Worm (Caenorhabditis elegans) whole organism, early embryonic: ENCODE results near the gene tat-1.

Experiments used
- B0310.2 ChIP-seq: sonication (generic microtip); optimal IDR thresholded peaks from 2 replicates; lab custom pipeline; 2016; ENCODE audit warnings: mild to moderate bottlenecking, missing genetic modification characterization, missing compliant biosample characterization
- F13C5.2 ChIP-seq: sonication (generic microtip); optimal IDR thresholded peaks from 2 replicates; lab custom pipeline; 2017; ENCODE audit warnings: mild to moderate bottlenecking, missing genetic modification characterization, inconsistent platforms, missing compliant biosample characterization
- aly-1 ChIP-seq: sonication (generic microtip); optimal IDR thresholded peaks from 2 replicates; lab custom pipeline; 2016; ENCODE audit warnings: missing genetic modification characterization, missing compliant biosample characterization
- ama-1 ChIP-seq: fragments of 150-350 bp; optimal IDR thresholded peaks from 2 replicates; lab custom pipeline; 2014
- ceh-13 ChIP-seq: fragments of 200-800 bp; sonication (Bioruptor generic); optimal IDR thresholded peaks from 2 replicates; lab custom pipeline; 2018; ENCODE audit warnings: mild to moderate bottlenecking, missing genetic modification characterization, missing compliant biosample characterization
- ceh-36 ChIP-seq: sonication (generic microtip); optimal IDR thresholded peaks from 2 replicates; lab custom pipeline; 2016; ENCODE audit warnings: missing genetic modification characterization, inconsistent platforms, missing compliant biosample characterization
- ets-7 ChIP-seq: sonication (generic microtip); optimal IDR thresholded peaks from 2 replicates; lab custom pipeline; 2016; ENCODE audit warnings: missing genotype, missing genetic modification characterization, missing compliant biosample characterization
- flt-1 ChIP-seq: fragments of 200-800 bp; sonication (Bioruptor generic); IDR thresholded peaks from 2 replicates; pipeline ENCODE4 v1.3.6; 2022; ENCODE audit warnings: missing genetic modification characterization, missing compliant biosample characterization
- hmbx-1 ChIP-seq: sonication (generic microtip); optimal IDR thresholded peaks from 2 replicates; lab custom pipeline; 2016; ENCODE audit warnings: mild to moderate bottlenecking, missing genetic modification characterization, missing compliant biosample characterization
- hmg-4 ChIP-seq: fragments of 200-800 bp; sonication (Bioruptor generic); optimal IDR thresholded peaks from 2 replicates; lab custom pipeline; 2018; ENCODE audit warnings: mild to moderate bottlenecking, missing genetic modification characterization, missing compliant biosample characterization
- hnd-1 ChIP-seq: sonication (generic microtip); optimal IDR thresholded peaks from 2 replicates; lab custom pipeline; 2016; ENCODE audit warnings: missing genetic modification characterization, missing compliant biosample characterization
- pes-1 ChIP-seq: fragments of 200-800 bp; sonication (Bioruptor generic); IDR thresholded peaks from 2 replicates; pipeline ENCODE4 v1.3.6; 2022; ENCODE audit warnings: missing genetic modification reagents, missing genetic modification characterization, missing compliant biosample characterization
- scrt-1 ChIP-seq: fragments of 200-800 bp; sonication (Bioruptor generic); IDR thresholded peaks from 2 replicates; pipeline ENCODE4 v1.3.6; 2022; ENCODE audit warnings: missing genetic modification characterization, missing compliant biosample characterization
- sea-1 ChIP-seq: fragments of 200-800 bp; sonication (Bioruptor generic); conservative IDR thresholded peaks from 2 replicates; pipeline ENCODE4 v1.3.6; 2022; ENCODE audit warnings: missing genetic modification characterization, missing compliant biosample characterization
- tbx-11 ChIP-seq: fragments of 200-800 bp; sonication (Bioruptor generic); IDR thresholded peaks from 2 replicates; pipeline ENCODE4 v1.3.6; 2022; ENCODE audit warnings: missing genetic modification characterization, missing compliant biosample characterization
- tbx-37 ChIP-seq: fragments of 200-800 bp; sonication (Bioruptor generic); conservative IDR thresholded peaks from 2 replicates; pipeline ENCODE4 v1.3.6; 2022; ENCODE audit warnings: missing genetic modification reagents, missing genetic modification characterization, missing compliant biosample characterization
- tra-4 ChIP-seq: sonication (generic microtip); optimal IDR thresholded peaks from 2 replicates; lab custom pipeline; 2017; ENCODE audit warnings: missing genetic modification characterization, missing compliant biosample characterization

Gene tat-1

DNA sequence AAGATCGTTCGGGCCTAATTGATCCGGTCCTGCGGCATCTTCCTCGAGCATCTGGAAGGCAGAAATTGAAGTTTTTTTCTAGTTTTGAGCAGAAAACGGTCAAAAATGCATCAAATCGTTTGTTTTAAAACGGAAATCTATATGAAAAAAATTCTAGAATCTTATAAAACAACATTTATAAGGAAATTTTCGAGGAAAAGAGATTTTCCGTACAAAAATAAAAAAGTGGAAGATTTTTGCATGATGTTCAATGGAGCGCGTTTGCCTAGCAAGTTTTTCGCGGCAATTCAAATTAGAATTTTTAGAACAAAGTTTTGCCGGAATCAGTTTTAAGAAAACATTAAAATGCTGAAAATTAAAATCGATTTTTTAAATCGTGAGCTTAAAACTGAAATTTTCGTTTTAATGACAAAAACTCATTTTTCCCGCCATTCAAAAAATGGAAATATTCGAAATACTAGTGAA lies 44.3 kb downstream of the tat-1 start, which contains the start of gene pph-4.2:
Gene pph-4.2 (minus strand): TSS at position 51 of the 465 bp plus-strand sequence.
- TF ChIP-seq ceh-13 (GFP tag; lab: Kevin White, UChicago) (no peak), ceh-36 (tag; lab: Kevin White, UChicago) (no peak), sea-1 (GFP tag; lab: Robert Waterston, UW) (no peak), aly-1 (no peak), ets-7 (no peak), tbx-11 (no peak), hmbx-1 (no peak), tra-4 (tag; lab: Kevin White, UChicago) (no peak), flt-1 (GFP tag; lab: Robert Waterston, UW) (no peak), hmg-4 (GFP tag; lab: Kevin White, UChicago) (no peak), F13C5.2 (tag; lab: Kevin White, UChicago) (no peak), tbx-37 (no peak), scrt-1 (no peak), pes-1 (GFP tag; lab: Robert Waterston, UW) (no peak), hnd-1 (tag; lab: Kevin White, UChicago) (no peak), ama-1 (no peak), B0310.2 (no peak)

DNA sequence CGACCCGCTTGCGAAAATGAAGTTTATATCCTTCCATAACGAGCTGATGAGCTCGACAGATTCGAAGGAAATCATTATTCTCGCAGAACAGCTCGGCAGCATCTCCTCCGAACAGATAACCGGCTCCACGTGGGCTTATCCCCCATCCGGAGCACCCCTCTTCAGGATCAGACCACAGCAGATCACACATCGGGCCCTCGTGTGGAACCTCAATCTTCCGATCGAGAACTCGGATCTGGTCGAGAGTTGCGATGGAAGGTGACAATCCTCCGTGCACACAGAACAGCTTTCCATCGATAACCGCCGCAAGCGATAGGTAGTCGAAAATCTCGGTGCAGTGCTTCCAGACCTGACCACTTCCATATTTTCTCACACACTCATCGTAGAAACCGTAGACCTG lies 45.9 kb downstream of the tat-1 start:
- TF ChIP-seq scrt-1, result no peak
- no peak for TF ChIP-seq ceh-36 (tag; lab: Kevin White, UChicago)
- TF ChIP-seq pes-1 (GFP tag; lab: Robert Waterston, UW), result no peak
- TF ChIP-seq tbx-37, result no peak

DNA sequence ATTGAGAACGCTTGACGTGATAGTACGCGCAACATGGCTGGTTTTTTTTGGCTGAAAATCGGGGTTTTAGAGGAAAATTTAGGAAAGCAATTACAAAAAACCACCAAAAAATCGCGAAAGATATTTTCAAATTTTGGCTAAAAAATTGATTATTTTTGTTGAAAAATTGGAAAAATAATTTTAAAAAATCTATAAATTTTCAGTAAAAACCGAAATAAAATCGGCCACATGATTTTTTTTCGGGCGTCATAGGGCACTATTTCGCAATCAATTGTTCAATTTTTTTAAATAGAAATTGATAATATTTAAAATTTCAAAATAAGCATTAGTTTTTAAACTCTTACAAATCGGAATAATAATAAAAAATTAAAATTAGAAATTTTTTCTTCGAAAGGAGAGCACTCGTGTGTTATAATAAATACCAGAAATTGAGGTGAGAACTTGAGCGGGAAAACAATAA lies 47.7 kb downstream of the tat-1 start, which contains the start of gene glrx-5:
Gene glrx-5 (minus strand): TSS at position 51 of the 460 bp plus-strand sequence.
- TF ChIP-seq B0310.2 (no peak), hmg-4 (GFP tag; lab: Kevin White, UChicago) (no peak), tbx-11 (no peak), tra-4 (tag; lab: Kevin White, UChicago) (no peak), ceh-36 (tag; lab: Kevin White, UChicago) (no peak)

DNA sequence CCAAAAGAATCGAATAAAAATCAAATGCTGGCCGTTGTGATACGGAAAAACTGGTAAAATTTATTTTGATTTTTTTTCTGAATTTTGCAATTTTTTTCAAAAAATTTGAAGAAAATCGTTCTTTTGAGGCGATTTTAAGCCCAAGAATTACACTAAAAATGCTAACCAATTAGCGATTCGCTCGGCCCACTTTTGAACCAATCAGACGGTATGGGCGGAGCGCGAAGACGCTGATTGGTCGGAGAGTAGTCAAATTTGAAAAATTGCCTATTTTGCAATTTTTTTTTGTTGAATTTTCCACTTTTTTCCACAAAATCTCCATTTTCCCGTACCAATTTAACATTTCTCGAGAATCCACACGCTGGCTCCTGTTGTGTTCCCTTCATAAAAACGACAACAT lies 48.2 kb downstream of the tat-1 start:
- TF ChIP-seq tra-4 (tag; lab: Kevin White, UChicago) (no peak), ama-1 (no peak), B0310.2 (no peak), tbx-11 (no peak), aly-1 (no peak), flt-1 (GFP tag; lab: Robert Waterston, UW) (no peak), pes-1 (GFP tag; lab: Robert Waterston, UW) (no peak), hmbx-1 (no peak), hmg-4 (GFP tag; lab: Kevin White, UChicago) (no peak)

DNA sequence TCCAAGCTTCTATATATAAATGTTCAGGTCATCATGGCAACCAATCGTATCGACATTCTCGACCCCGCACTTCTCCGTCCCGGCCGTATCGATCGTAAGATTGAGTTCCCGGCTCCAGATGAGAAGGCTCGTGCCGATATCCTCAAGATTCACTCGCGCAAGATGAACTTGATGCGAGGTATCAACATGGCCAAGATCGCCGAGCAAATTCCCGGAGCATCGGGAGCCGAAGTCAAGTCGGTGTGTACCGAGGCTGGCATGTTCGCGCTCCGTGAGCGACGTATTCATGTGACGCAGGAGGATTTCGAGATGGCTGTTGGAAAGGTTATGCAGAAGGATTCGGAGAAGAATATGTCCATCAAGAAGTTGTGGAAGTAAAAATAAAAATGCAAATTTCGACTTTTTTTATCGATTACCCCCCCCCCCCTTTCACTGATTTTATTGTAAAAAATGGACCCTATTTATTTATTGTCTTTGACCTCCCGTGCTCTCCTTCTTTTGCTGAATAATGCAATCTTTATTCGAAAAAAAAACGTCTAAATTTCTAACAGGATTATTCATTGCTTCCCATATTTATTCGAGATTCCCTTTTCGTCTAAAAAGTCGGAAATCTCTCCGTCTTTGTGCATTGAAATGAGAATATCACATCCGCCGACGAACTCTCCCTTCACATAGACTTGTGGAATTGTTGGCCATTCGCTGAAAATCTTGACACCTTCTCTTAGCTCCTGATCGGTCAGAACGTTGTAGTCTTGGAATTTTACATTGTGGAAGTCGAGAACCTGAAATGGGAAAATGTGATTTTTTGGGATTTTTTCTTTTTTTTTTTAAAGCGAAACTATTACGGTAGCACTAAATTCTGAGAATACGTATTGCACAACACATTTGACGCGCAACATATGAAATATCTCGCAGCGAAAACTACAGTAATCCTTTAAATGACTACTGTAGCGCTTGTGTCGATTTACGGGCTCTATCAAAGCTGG lies 49.1 kb downstream of the tat-1 start:
- TF ChIP-seq aly-1 (no peak), ama-1 (no peak), flt-1 (GFP tag; lab: Robert Waterston, UW) (no peak), tbx-37 (no peak), ceh-13 (GFP tag; lab: Kevin White, UChicago) (no peak), hmg-4 (GFP tag; lab: Kevin White, UChicago) (no peak), tra-4 (tag; lab: Kevin White, UChicago) (no peak), pes-1 (GFP tag; lab: Robert Waterston, UW) (no peak), ceh-36 (tag; lab: Kevin White, UChicago) (no peak), hnd-1 (tag; lab: Kevin White, UChicago) (no peak), F13C5.2 (tag; lab: Kevin White, UChicago) (no peak), B0310.2 (no peak), ets-7 (no peak), scrt-1 (no peak), hmbx-1 (no peak), sea-1 (GFP tag; lab: Robert Waterston, UW) (no peak), tbx-11 (no peak)

DNA sequence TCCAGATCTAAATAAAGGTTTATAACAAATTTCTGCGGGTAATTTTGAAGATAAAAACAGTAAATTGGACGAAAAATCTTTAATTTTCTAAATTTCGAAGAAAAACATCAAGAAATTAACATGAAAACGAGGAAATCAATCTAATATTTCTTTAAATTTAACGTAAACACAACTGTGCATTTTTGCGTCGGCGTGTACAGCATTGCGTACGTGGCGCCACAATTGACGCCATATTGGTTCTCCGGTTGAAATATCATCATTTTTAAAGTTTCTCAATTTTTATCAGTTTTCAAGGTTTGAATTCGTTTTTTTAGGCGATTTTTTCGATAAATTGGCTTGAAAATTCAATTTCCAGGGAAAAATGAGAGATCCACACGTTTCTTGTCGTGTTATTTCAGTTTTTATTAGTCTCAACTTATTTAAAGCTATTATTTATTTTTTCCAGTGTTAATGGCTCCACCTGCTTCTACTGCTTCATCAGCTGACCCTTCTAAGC lies 51.5 kb downstream of the tat-1 start, which contains the start of gene rpt-6:
Gene rpt-6 (plus strand): TSS at position 446 of the 496 bp plus-strand sequence.
- no peak for TF ChIP-seq ets-7

DNA sequence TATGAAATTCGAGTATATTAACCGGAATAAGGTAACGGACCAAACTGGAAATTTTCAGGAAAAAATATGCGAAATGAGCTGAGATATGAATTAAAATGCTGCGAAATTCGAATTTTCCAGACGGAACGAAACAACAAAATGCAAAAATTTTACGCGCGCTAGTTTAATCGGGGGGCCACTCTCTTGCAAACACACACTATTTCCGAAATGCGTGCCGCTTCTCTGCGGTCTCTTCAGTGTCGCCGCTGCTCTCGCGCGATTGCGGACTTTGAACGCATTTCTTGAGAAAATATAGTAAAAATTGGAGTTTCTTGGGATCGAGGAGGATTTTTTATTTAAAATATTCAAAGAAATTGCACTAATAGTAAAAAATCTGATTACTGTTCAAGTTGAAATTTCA lies 52.0 kb downstream of the tat-1 start:
- TF ChIP-seq flt-1 (GFP tag; lab: Robert Waterston, UW), result no peak
- no peak for TF ChIP-seq ceh-13 (GFP tag; lab: Kevin White, UChicago)
- no peak for TF ChIP-seq ceh-36 (tag; lab: Kevin White, UChicago)
- TF ChIP-seq hnd-1 (tag; lab: Kevin White, UChicago), result no peak
- TF ChIP-seq hmg-4 (GFP tag; lab: Kevin White, UChicago), result no peak
- no peak for TF ChIP-seq tra-4 (tag; lab: Kevin White, UChicago)
- TF ChIP-seq ama-1, result no peak
- no peak for TF ChIP-seq hmbx-1
- TF ChIP-seq tbx-11, result no peak
- TF ChIP-seq pes-1 (GFP tag; lab: Robert Waterston, UW), result no peak
- no peak for TF ChIP-seq ets-7
- TF ChIP-seq tbx-37, result no peak
- TF ChIP-seq B0310.2, result no peak
- TF ChIP-seq aly-1, result no peak
- TF ChIP-seq sea-1 (GFP tag; lab: Robert Waterston, UW), result no peak
- no peak for TF ChIP-seq F13C5.2 (tag; lab: Kevin White, UChicago)
- no peak for TF ChIP-seq scrt-1
